Worm (Caenorhabditis elegans): Measurements from ENCODE around the gene pgp-5.

The pgp-5 gene

DNA sequence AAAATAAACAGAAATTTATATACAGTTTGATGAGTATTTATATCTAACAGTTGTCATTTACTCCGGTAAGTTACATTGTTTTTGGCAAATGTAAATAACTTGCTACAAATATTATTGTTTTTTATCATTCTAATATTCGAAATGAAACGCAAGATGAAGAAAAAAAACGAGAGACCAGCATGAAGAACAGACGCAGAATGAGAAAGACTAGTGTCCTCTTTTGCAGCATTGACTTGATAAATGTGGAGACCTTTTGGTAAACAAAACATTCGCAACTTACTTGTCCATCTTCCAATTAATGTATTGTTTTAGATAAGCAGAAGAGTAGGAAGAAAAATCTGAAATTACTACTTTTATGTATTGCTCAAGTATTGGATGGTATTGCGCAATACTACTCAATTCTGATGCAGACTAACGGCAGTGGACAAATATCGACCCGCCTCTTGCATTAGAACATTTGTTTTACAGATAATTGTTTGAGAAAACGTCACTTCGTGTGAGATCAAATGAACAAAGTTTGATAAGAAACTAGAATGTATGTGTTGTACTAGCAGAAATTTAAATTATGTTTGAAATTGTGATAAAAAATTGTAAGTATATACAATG, 18.1 kb upstream of the pgp-5 start, which contains the start of gene pgp-6:
Gene pgp-6, minus strand, starts transcription at position 288 of the 606 bp plus-strand sequence.
- TF ChIP-seq nfyb-1 (GFP tag; IDR thresholded peaks at IDR 0.05) (no peak), cebp-1 (GFP tag; IDR thresholded peaks at IDR 0.05) (peak; percentile 39; the same call in 1 of the 2 replicates), cebp-1 (tag; optimal IDR thresholded peaks at IDR 0.05) (no peak)

DNA sequence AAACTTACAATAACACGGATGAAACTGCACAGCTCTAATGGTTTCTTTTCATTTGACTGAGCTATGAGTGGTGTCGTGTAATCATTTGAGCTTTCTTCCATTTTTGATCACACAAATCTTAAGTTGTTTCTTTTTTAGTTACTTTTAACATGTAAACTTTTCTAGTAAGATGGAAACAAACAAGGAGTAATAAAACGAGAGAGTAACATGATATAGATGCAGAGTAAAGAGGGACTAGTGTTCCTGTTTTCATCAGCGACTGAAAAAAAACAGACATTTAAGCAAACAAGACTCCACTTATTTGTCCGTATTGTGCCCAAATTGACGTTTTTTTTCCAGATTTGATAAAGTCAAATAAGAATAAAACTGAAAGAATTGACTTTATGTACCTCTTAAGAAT, 11.0 kb upstream of the pgp-5 start, which contains the start of gene pgp-7:
Gene pgp-7, minus strand, starts transcription at position 101 of the 400 bp plus-strand sequence.
- TF ChIP-seq nhr-120 (GFP tag; IDR thresholded peaks at IDR 0.05): no peak
- no peak for TF ChIP-seq nfya-1 (tag; optimal IDR thresholded peaks at IDR 0.05; ENCODE audit: borderline replicate concordance, insufficient read depth)

DNA sequence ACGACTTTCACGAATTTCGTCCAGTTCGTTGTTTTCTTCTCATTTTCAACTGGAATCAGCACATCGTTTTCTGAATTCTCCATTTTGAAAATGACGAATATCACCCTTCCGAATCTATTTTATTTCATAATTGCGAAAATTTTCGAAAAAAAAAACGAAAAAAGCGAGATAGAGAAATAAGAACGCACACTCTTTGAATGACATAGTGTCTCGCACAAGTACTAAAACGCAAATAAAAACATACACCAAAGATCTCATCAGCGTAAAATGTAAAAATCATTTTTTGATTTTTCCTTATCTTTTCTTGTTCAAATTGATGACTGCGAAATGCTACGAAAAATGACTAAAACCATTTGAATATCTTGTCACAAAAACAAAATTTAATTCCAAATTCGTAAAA, 5.2 kb upstream of the pgp-5 start, which contains the start of gene pgp-8:
Gene pgp-8, minus strand, starts transcription at position 101 of the 400 bp plus-strand sequence.
- TF ChIP-seq dpff-1 (tag; optimal IDR thresholded peaks at IDR 0.05): no peak
- TF ChIP-seq hmg-1.2 (GFP tag; IDR thresholded peaks at IDR 0.05): no peak
- TF ChIP-seq nhr-80 (tag; optimal IDR thresholded peaks at IDR 0.05): peak; percentile 12

DNA sequence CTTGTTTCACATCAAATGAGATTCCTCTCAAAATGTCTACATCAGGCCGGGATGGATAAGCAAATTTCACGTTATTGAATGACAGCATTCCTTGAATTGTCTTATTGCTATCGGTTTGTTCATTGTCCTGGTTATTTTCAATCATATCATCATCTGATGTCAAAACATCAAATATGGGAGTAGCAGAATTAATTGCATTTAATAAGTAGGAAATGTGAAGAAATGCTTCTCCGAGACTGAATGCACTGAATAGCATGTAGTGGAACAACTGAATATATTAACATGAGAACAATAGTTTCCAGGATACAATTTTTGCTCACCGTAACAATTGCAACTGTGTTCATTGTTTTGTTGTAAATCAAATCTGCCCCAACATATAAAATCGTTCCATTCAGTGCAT, 3.5 kb upstream of the pgp-5 start:
- no peak for TF ChIP-seq ztf-3 (GFP tag; optimal IDR thresholded peaks at IDR 0.05)
- TF ChIP-seq gei-17 (GFP tag; optimal IDR thresholded peaks at IDR 0.05): no peak
- no peak for TF ChIP-seq sptf-2 (GFP tag; optimal IDR thresholded peaks at IDR 0.05)
- TF ChIP-seq nfya-1 (tag; optimal IDR thresholded peaks at IDR 0.05; ENCODE audit: borderline replicate concordance, insufficient read depth): no peak
- TF ChIP-seq snpc-1.1 (tag; optimal IDR thresholded peaks at IDR 0.05; ENCODE audit: insufficient read depth): no peak
- no peak for TF ChIP-seq cebp-2 (GFP tag; IDR thresholded peaks at IDR 0.05)
- no peak for TF ChIP-seq zim-3 (tag; optimal IDR thresholded peaks at IDR 0.05)
- TF ChIP-seq aptf-3 (GFP tag; IDR thresholded peaks at IDR 0.05): no peak
- TF ChIP-seq repo-1 (tag; optimal IDR thresholded peaks at IDR 0.05): no peak
- TF ChIP-seq F55B11.4 (tag; optimal IDR thresholded peaks at IDR 0.05; ENCODE audit: borderline replicate concordance, insufficient read depth): no peak
- TF ChIP-seq madf-3 (GFP tag; IDR thresholded peaks at IDR 0.05): no peak
- no peak for TF ChIP-seq nhr-120 (GFP tag; IDR thresholded peaks at IDR 0.05)
- TF ChIP-seq attf-5 (GFP tag; optimal IDR thresholded peaks at IDR 0.05): no peak
- no peak for TF ChIP-seq snpc-4 (GFP tag; optimal IDR thresholded peaks at IDR 0.05)
- TF ChIP-seq snpc-4 (tag; optimal IDR thresholded peaks at IDR 0.05): no peak
- TF ChIP-seq Y67H2A.10 (GFP tag; conservative IDR thresholded peaks at IDR 0.05): no peak
- no peak for TF ChIP-seq pbrm-1 (GFP tag; IDR thresholded peaks at IDR 0.05)
- no peak for TF ChIP-seq mcd-1 (GFP tag; IDR thresholded peaks at IDR 0.05)
- TF ChIP-seq egl-44 (GFP tag; IDR thresholded peaks at IDR 0.05): no peak
- no peak for TF ChIP-seq F49E8.2 (tag; optimal IDR thresholded peaks at IDR 0.05; ENCODE audit: insufficient read depth)
- TF ChIP-seq egrh-3 (GFP tag; IDR thresholded peaks at IDR 0.05): no peak

DNA sequence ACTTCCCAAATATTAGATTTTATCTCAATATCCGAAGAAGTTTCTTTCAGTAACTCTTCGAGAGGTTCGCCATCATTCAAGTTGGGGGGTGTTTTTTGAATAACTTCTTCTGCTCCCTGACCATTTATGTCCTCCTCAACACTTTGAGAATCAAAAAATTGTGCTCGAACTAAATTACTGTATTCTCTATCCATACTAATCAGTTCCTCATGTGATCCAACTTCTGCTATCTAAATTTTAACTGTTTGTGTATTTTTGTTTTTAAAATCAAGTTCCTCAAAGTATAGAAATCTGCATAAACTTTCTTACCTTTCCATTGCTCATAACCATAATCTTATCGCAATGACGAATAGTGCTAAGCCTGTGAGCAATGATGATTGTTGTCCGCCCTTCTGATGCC, 2.6 kb upstream of the pgp-5 start:
- TF ChIP-seq him-1 (tag; optimal IDR thresholded peaks at IDR 0.05) (no peak), zfh-2 (GFP tag; conservative IDR thresholded peaks at IDR 0.05) (no peak)

DNA sequence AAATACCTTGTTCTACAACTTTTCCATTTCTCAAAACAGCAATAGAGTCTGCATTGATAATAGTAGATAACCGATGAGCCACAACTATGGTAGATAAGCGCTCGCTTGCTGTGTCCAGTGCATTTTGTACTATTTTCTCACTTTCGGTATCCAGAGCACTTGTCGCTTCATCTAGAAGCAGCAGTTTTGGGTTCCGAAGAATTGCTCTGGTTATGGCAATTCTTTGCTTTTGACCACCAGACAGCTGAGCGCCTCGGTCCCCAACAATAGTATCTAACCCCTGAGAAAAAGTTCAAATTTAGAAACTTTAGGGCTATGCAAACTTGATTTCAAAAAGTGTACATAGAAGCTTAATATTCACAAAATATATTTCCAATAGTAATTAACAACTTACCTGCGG, 525 bp upstream of the pgp-5 start:
- TF ChIP-seq hlh-12 (tag; optimal IDR thresholded peaks at IDR 0.05) (no peak), egrh-3 (GFP tag; IDR thresholded peaks at IDR 0.05) (no peak), repo-1 (tag; optimal IDR thresholded peaks at IDR 0.05) (no peak), ceh-79 (tag; optimal IDR thresholded peaks at IDR 0.05) (no peak), F57C9.4 (tag; optimal IDR thresholded peaks at IDR 0.05) (no peak), hmg-20 (GFP tag; IDR thresholded peaks at IDR 0.05) (no peak), madf-3 (GFP tag; IDR thresholded peaks at IDR 0.05) (no peak), zfh-2 (GFP tag; conservative IDR thresholded peaks at IDR 0.05) (no peak), lsl-1 (GFP tag; optimal IDR thresholded peaks at IDR 0.05) (no peak), ceh-58 (GFP tag; IDR thresholded peaks at IDR 0.05) (no peak), Y56A3A.18 (GFP tag; IDR thresholded peaks at IDR 0.05) (no peak), let-607 (tag; optimal IDR thresholded peaks at IDR 0.05) (no peak), gei-17 (GFP tag; optimal IDR thresholded peaks at IDR 0.05) (no peak), B0019.2 (GFP tag; conservative IDR thresholded peaks at IDR 0.05) (no peak), somi-1 (GFP tag; optimal IDR thresholded peaks at IDR 0.05) (no peak), T07F8.4 (tag; optimal IDR thresholded peaks at IDR 0.05) (no peak)
